Fruit fly (Drosophila melanogaster) whole organism, embryonic: ENCODE data around the gene CG13084.
A peak's percentile ranks its signal among the peaks of the same experiment; 100 is the strongest.

Experiments used
- B-H1 ChIP-seq: fragments of 200-800 bp; sonication (Bioruptor generic); IDR thresholded peaks from 3 replicates; pipeline ENCODE4 v1.3.6; 2022; ENCODE audit warnings: missing biosample characterization, missing genetic modification characterization
- CG10267 ChIP-seq: fragments of 200-800 bp; sonication (Bioruptor generic); optimal IDR thresholded peaks from 2 replicates; lab custom pipeline; 2018; ENCODE audit warnings: missing biosample characterization, mild to moderate bottlenecking, missing genetic modification characterization, moderate library complexity
- CG11085 ChIP-seq: fragments of 200-800 bp; sonication (Bioruptor generic); IDR thresholded peaks from 2 replicates; pipeline ENCODE4 v1.3.6; 2022; ENCODE audit warnings: missing biosample characterization, missing genetic modification characterization
- CG11695 ChIP-seq: fragments of 200-800 bp; sonication (Bioruptor generic); IDR thresholded peaks from 3 replicates; pipeline ENCODE4 v1.3.6; 2022; ENCODE audit warnings: missing biosample characterization, missing genetic modification characterization
- CG12219 ChIP-seq: fragments of 200-800 bp; sonication (Bioruptor generic); optimal IDR thresholded peaks from 3 replicates; lab custom pipeline; 2018; ENCODE audit warnings: missing biosample characterization, mild to moderate bottlenecking, missing genetic modification characterization
- CG13296 ChIP-seq: fragments of 200-800 bp; sonication (Bioruptor generic); optimal IDR thresholded peaks from 3 replicates; lab custom pipeline; 2018; ENCODE audit warnings: missing biosample characterization, mild to moderate bottlenecking, missing genetic modification characterization
- CG13424 ChIP-seq: fragments of 200-800 bp; sonication (Bioruptor generic); optimal IDR thresholded peaks from 2 replicates; lab custom pipeline; 2019; ENCODE audit warnings: missing biosample characterization, mild to moderate bottlenecking, missing genetic modification characterization, moderate library complexity
- CG14014 ChIP-seq: fragments of 200-800 bp; sonication (Bioruptor generic); IDR thresholded peaks from 2 replicates; pipeline ENCODE4 v1.3.6; 2022; ENCODE audit warnings: missing biosample characterization, missing genetic modification characterization
- CG15601 ChIP-seq: fragments of 200-800 bp; sonication (Bioruptor generic); optimal IDR thresholded peaks from 3 replicates; lab custom pipeline; 2019; ENCODE audit warnings: missing biosample characterization, mild to moderate bottlenecking, missing genetic modification characterization, moderate library complexity
- CG16815 ChIP-seq: fragments of 200-800 bp; sonication (Bioruptor generic); optimal IDR thresholded peaks from 3 replicates; lab custom pipeline; 2017; ENCODE audit warnings: missing biosample characterization, mild to moderate bottlenecking, missing genetic modification characterization
- CG17359 ChIP-seq: fragments of 200-800 bp; sonication (Bioruptor generic); optimal IDR thresholded peaks from 3 replicates; lab custom pipeline; 2018; ENCODE audit warnings: missing biosample characterization, mild to moderate bottlenecking, missing genetic modification characterization, moderate library complexity
- CG17385 ChIP-seq: fragments of 200-800 bp; sonication (Bioruptor generic); optimal IDR thresholded peaks from 3 replicates; lab custom pipeline; 2018; ENCODE audit warnings: missing biosample characterization, mild to moderate bottlenecking, missing genetic modification characterization
- CG17612 ChIP-seq: fragments of 200-800 bp; sonication (Bioruptor generic); IDR thresholded peaks from 2 replicates; pipeline ENCODE4 v1.3.6; 2022; ENCODE audit warnings: missing biosample characterization, missing genetic modification characterization
- CG17829 ChIP-seq: fragments of 200-800 bp; optimal IDR thresholded peaks from 2 replicates; lab custom pipeline; 2019; ENCODE audit warnings: missing biosample characterization, mild to moderate bottlenecking, missing genetic modification characterization, moderate library complexity
- CG18619 ChIP-seq: fragments of 200-800 bp; sonication (Bioruptor generic); optimal IDR thresholded peaks from 3 replicates; lab custom pipeline; 2017; ENCODE audit warnings: missing biosample characterization, mild to moderate bottlenecking, missing genetic modification characterization
- CG31365 ChIP-seq: fragments of 200-800 bp; sonication (Bioruptor generic); optimal IDR thresholded peaks from 2 replicates; lab custom pipeline; 2018; ENCODE audit warnings: missing biosample characterization, mild to moderate bottlenecking, missing genetic modification characterization
- CG3281 ChIP-seq: fragments of 200-800 bp; sonication (Bioruptor generic); optimal IDR thresholded peaks from 3 replicates; lab custom pipeline; 2017; ENCODE audit warnings: missing biosample characterization, mild to moderate bottlenecking, missing genetic modification characterization
- CG34224 ChIP-seq: fragments of 200-800 bp; sonication (Bioruptor generic); IDR thresholded peaks from 3 replicates; pipeline ENCODE4 v1.3.6; 2022; ENCODE audit warnings: missing biosample characterization, missing genetic modification characterization; ENCODE audit not compliant: partially characterized antibody
- CG34376 ChIP-seq: fragments of 200-800 bp; sonication (Bioruptor generic); optimal IDR thresholded peaks from 2 replicates; lab custom pipeline; 2018; ENCODE audit warnings: missing biosample characterization, mild to moderate bottlenecking, missing genetic modification characterization
- CG8765 ChIP-seq: fragments of 200-800 bp; sonication (Bioruptor generic); IDR thresholded peaks from 2 replicates; pipeline ENCODE4 v1.3.6; 2022; ENCODE audit warnings: missing biosample characterization, missing genetic modification characterization
- Doc3 ChIP-seq: fragments of 200-800 bp; sonication (Bioruptor generic); IDR thresholded peaks from 3 replicates; pipeline ENCODE4 v1.3.6; 2022; ENCODE audit warnings: missing biosample characterization, missing genetic modification characterization; ENCODE audit not compliant: partially characterized antibody
- Dref ChIP-seq: fragments of 200-800 bp; sonication (Bioruptor generic); IDR thresholded peaks from 2 replicates; pipeline ENCODE4 v1.3.6; 2022; ENCODE audit warnings: missing biosample characterization, missing genetic modification characterization
- Elba2 ChIP-seq: fragments of 200-800 bp; sonication (Bioruptor generic); optimal IDR thresholded peaks from 3 replicates; lab custom pipeline; 2016; ENCODE audit warnings: missing biosample characterization, missing genetic modification characterization
- Fer2 ChIP-seq: fragments of 200-800 bp; sonication (Bioruptor generic); optimal IDR thresholded peaks from 2 replicates; lab custom pipeline; 2018; ENCODE audit warnings: missing biosample characterization, mild to moderate bottlenecking, missing genetic modification characterization, moderate library complexity
- Hr39 ChIP-seq: fragments of >200 bp; optimal IDR thresholded peaks from 2 replicates; lab custom pipeline; 2017
- Lpt ChIP-seq: fragments of >200 bp; optimal IDR thresholded peaks from 2 replicates; lab custom pipeline; 2018; ENCODE audit warnings: missing biosample characterization, missing genetic modification characterization
- MBD-R2 ChIP-seq: fragments of 200-800 bp; sonication (Bioruptor generic); IDR thresholded peaks from 2 replicates; pipeline ENCODE4 v1.3.6; 2022; ENCODE audit warnings: missing biosample characterization, missing genetic modification characterization
- Max ChIP-seq: fragments of 200-800 bp; sonication (Bioruptor generic); optimal IDR thresholded peaks from 2 replicates; lab custom pipeline; 2016; ENCODE audit warnings: missing biosample characterization, mild to moderate bottlenecking, missing genetic modification characterization
- Mrtf ChIP-seq: fragments of 200-800 bp; sonication (Bioruptor generic); IDR thresholded peaks from 3 replicates; pipeline ENCODE4 v1.3.6; 2022; ENCODE audit warnings: missing biosample characterization, missing genetic modification characterization
- NFAT ChIP-seq: fragments of 200-800 bp; sonication (Bioruptor generic); IDR thresholded peaks from 2 replicates; pipeline ENCODE4 v1.3.6; 2022; ENCODE audit warnings: missing biosample characterization, missing genetic modification characterization
- Poxn ChIP-seq: fragments of 200-800 bp; sonication (Bioruptor generic); IDR thresholded peaks from 2 replicates; pipeline ENCODE4 v1.3.6; 2022; ENCODE audit warnings: missing biosample characterization, missing genetic modification characterization
- Ptx1 ChIP-seq: fragments of 200-800 bp; sonication (Bioruptor generic); IDR thresholded peaks from 2 replicates; pipeline ENCODE4 v1.3.6; 2022; ENCODE audit warnings: missing biosample characterization, missing genetic modification characterization
- Rfx ChIP-seq: fragments of 200-800 bp; sonication (Bioruptor generic); IDR thresholded peaks from 2 replicates; pipeline ENCODE4 v1.3.6; 2022; ENCODE audit warnings: missing biosample characterization, missing genetic modification characterization
- ap ChIP-seq: fragments of 200-800 bp; sonication (Bioruptor generic); IDR thresholded peaks from 2 replicates; pipeline ENCODE4 v1.3.6; 2022; ENCODE audit warnings: missing biosample characterization, missing genetic modification characterization
- da ChIP-seq: fragments of 200-800 bp; sonication (Bioruptor generic); optimal IDR thresholded peaks from 2 replicates; lab custom pipeline; 2016; ENCODE audit warnings: missing biosample characterization, missing genetic modification characterization
- dan ChIP-seq: fragments of 200-800 bp; sonication (Bioruptor generic); IDR thresholded peaks from 2 replicates; pipeline ENCODE4 v1.3.6; 2022; ENCODE audit warnings: missing biosample characterization, missing genetic modification characterization
- dimm ChIP-seq: fragments of 200-800 bp; sonication (Bioruptor generic); IDR thresholded peaks from 2 replicates; pipeline ENCODE4 v1.3.6; 2022; ENCODE audit warnings: missing biosample characterization, missing genetic modification characterization
- dysf ChIP-seq: fragments of 200-800 bp; sonication (Bioruptor generic); IDR thresholded peaks from 3 replicates; pipeline ENCODE4 v1.3.6; 2022; ENCODE audit warnings: missing biosample characterization, missing genetic modification characterization
- fd3F ChIP-seq: fragments of 200-800 bp; sonication (Bioruptor generic); optimal IDR thresholded peaks from 2 replicates; lab custom pipeline; 2018; ENCODE audit warnings: missing biosample characterization, mild to moderate bottlenecking, missing genetic modification characterization, moderate library complexity
- hkb ChIP-seq, 2 experiments: fragments of 200-800 bp in 1 of 2; fragments of >200 bp in 1 of 2; sonication (Bioruptor generic) in 1 of 2; IDR thresholded peaks in 1 of 2; optimal IDR thresholded peaks in 1 of 2; 2 replicates each; pipeline versions ENCODE4 v1.3.6 to Lab custom; 2017 to 2022; ENCODE audit warnings: missing biosample characterization in 1 of 2, missing genetic modification characterization in 1 of 2
- insv ChIP-seq, 2 experiments: fragments of 200-800 bp; sonication (Bioruptor generic); optimal IDR thresholded peaks; 3 replicates each; lab custom pipeline; 2016 to 2018; ENCODE audit warnings: missing biosample characterization in 2 of 2, missing genetic modification characterization in 2 of 2
- ken ChIP-seq: fragments of 200-800 bp; sonication (Bioruptor generic); IDR thresholded peaks from 3 replicates; pipeline ENCODE4 v1.3.6; 2022; ENCODE audit warnings: missing biosample characterization, missing genetic modification characterization
- pita ChIP-seq: fragments of 200-800 bp; sonication (Bioruptor generic); optimal IDR thresholded peaks from 2 replicates; lab custom pipeline; 2017; ENCODE audit warnings: missing biosample characterization, mild to moderate bottlenecking, missing genetic modification characterization
- repo ChIP-seq: fragments of 200-800 bp; sonication (Bioruptor generic); optimal IDR thresholded peaks from 2 replicates; lab custom pipeline; 2016; ENCODE audit warnings: missing biosample characterization, missing genetic modification characterization
- sd ChIP-seq: fragments of 200-800 bp; sonication (Bioruptor generic); optimal IDR thresholded peaks from 3 replicates; lab custom pipeline; 2018; ENCODE audit warnings: missing biosample characterization, mild to moderate bottlenecking, missing genetic modification characterization, moderate library complexity
- seq ChIP-seq: fragments of 200-800 bp; sonication (Bioruptor generic); IDR thresholded peaks from 2 replicates; pipeline ENCODE4 v1.3.6; 2022; ENCODE audit warnings: missing biosample characterization, missing genetic modification characterization
- sob ChIP-seq: fragments of 200-800 bp; sonication (Bioruptor generic); IDR thresholded peaks from 2 replicates; pipeline ENCODE4 v1.3.6; 2022; ENCODE audit warnings: missing biosample characterization, missing genetic modification characterization
- tap ChIP-seq: fragments of 200-800 bp; optimal IDR thresholded peaks from 3 replicates; lab custom pipeline; 2019; ENCODE audit warnings: missing biosample characterization, mild to moderate bottlenecking, missing genetic modification characterization, moderate library complexity
- tio ChIP-seq: fragments of 200-800 bp; sonication (Bioruptor generic); optimal IDR thresholded peaks from 2 replicates; lab custom pipeline; 2017; ENCODE audit warnings: missing biosample characterization, missing genetic modification characterization, inconsistent platforms
- vfl ChIP-seq: fragments of 200-800 bp; sonication (Bioruptor generic); optimal IDR thresholded peaks from 2 replicates; lab custom pipeline; 2016; ENCODE audit warnings: missing biosample characterization, missing genetic modification characterization
- zf30C ChIP-seq: fragments of 200-800 bp; sonication (Bioruptor generic); optimal IDR thresholded peaks from 3 replicates; lab custom pipeline; 2018; ENCODE audit warnings: missing biosample characterization, mild to moderate bottlenecking, missing genetic modification characterization

CG13084 gene

dm6 chr2L:19533247-19533646, 48.5 kb downstream of the CG13084 start, which contains the start of gene CG33116 (continued):
- TF ChIP-seq zf30C: no peak
- TF ChIP-seq Dref: peak; percentile 35; the same call in 1 of the 2 replicates
- no peak for TF ChIP-seq Poxn (GFP tag; lab: Robert Waterston, UW)
- TF ChIP-seq fd3F (GFP tag; lab: Kevin White, UChicago): peak; percentile 10
- peak; percentile 86 for TF ChIP-seq CG17829 (tag; lab: Kevin White, UChicago)
- TF ChIP-seq Fer2 (tag; lab: Kevin White, UChicago): peak; percentile 32
- peak; percentile 80 for TF ChIP-seq dysf
- TF ChIP-seq CG34224 (GFP tag; lab: Robert Waterston, UW): peak; percentile 47
- TF ChIP-seq CG12219 (GFP tag; lab: Kevin White, UChicago): peak; percentile 74
- TF ChIP-seq insv (GFP tag; optimal IDR thresholded peaks at IDR 0.05; lab: Kevin White, UChicago): peak in 1 of 2 experiments; percentile 25
- TF ChIP-seq CG13296 (GFP tag; lab: Kevin White, UChicago): peak; percentile 74
- TF ChIP-seq dimm (GFP tag; lab: Robert Waterston, UW): peak; percentile 37; the same call in 1 of the 2 replicates
- peak; percentile 74 for TF ChIP-seq tap
- peak; percentile 96 for TF ChIP-seq MBD-R2 (GFP tag; lab: Robert Waterston, UW)
- peak; percentile 68 for TF ChIP-seq Hr39 (lab: Kevin White, UChicago)
- peak; percentile 71; the same call in 1 of the 2 replicates for TF ChIP-seq CG11085
- peak; percentile 3 for TF ChIP-seq hkb (optimal IDR thresholded peaks at IDR 0.05; lab: Kevin White, UChicago)
- TF ChIP-seq hkb (GFP tag; IDR thresholded peaks at IDR 0.05; lab: Robert Waterston, UW): peak; percentile 79
- TF ChIP-seq CG17612 (GFP tag; lab: Robert Waterston, UW): no peak
- no peak for TF ChIP-seq dan
- TF ChIP-seq tio (GFP tag; lab: Kevin White, UChicago): peak; percentile 70
- peak; percentile 44; the same call in 1 of the 3 replicates for TF ChIP-seq B-H1
- peak; percentile 78 for TF ChIP-seq CG17385 (GFP tag; lab: Kevin White, UChicago)
- TF ChIP-seq CG31365: peak; percentile 37
- TF ChIP-seq da (GFP tag; lab: Kevin White, UChicago): peak; percentile 70
- peak; percentile 97 for TF ChIP-seq CG10267 (tag; lab: Kevin White, UChicago)
- peak; percentile 89 for TF ChIP-seq sob
- TF ChIP-seq pita: no peak
- peak; percentile 61 for TF ChIP-seq CG16815 (GFP tag; lab: Kevin White, UChicago)
- TF ChIP-seq CG18619 (GFP tag; lab: Kevin White, UChicago): peak; percentile 82
- peak; percentile 82 for TF ChIP-seq repo
- TF ChIP-seq Max (GFP tag; lab: Kevin White, UChicago): peak; percentile 80
- TF ChIP-seq sd: peak; percentile 51
- TF ChIP-seq CG3281 (GFP tag; lab: Kevin White, UChicago): peak; percentile 74
- peak; percentile 12 for TF ChIP-seq Elba2 (GFP tag; lab: Kevin White, UChicago)
- TF ChIP-seq Lpt (GFP tag; lab: Kevin White, UChicago): no peak
- no peak for TF ChIP-seq Doc3 (GFP tag; lab: Robert Waterston, UW)
- TF ChIP-seq vfl (GFP tag; lab: Kevin White, UChicago): peak; percentile 87
- peak; percentile 78 for TF ChIP-seq seq (GFP tag; lab: Robert Waterston, UW)
- TF ChIP-seq Rfx (GFP tag; lab: Robert Waterston, UW): peak; percentile 92
- peak; percentile 80 for TF ChIP-seq CG17359 (tag; lab: Kevin White, UChicago)
- peak; percentile 82 for TF ChIP-seq Ptx1 (GFP tag; lab: Robert Waterston, UW)
- TF ChIP-seq ap (GFP tag; lab: Robert Waterston, UW): 0 out of 2 replicates have a peak, but pooled peaks have one; percentile 22
- TF ChIP-seq CG34376 (GFP tag; lab: Kevin White, UChicago): peak; percentile 61
- TF ChIP-seq CG13424 (tag; lab: Kevin White, UChicago): peak; percentile 76
- peak; percentile 79 for TF ChIP-seq CG15601 (tag; lab: Kevin White, UChicago)
- peak; percentile 83 for TF ChIP-seq NFAT (GFP tag; lab: Robert Waterston, UW)
- peak; percentile 42; the same call in 1 of the 2 replicates for TF ChIP-seq CG8765
- peak; percentile 40; the same call in 1 of the 3 replicates for TF ChIP-seq Mrtf (GFP tag; lab: Robert Waterston, UW)
- peak; percentile 74; the same call in 1 of the 2 replicates for TF ChIP-seq CG14014
- peak; percentile 76; the same call in 2 of the 3 replicates for TF ChIP-seq CG11695 (GFP tag; lab: Robert Waterston, UW)
- TF ChIP-seq ken: peak; percentile 84
